Fruit fly (Drosophila melanogaster) whole organism, embryonic: ENCODE data around the gene ClpX.
A peak's percentile ranks its signal among the peaks of the same experiment; 100 is the strongest.

Source experiments
- Ada2b ChIP-seq: fragments of 200-800 bp; sonication (Bioruptor generic); IDR thresholded peaks from 2 replicates; pipeline ENCODE4 v1.3.6; 2022; ENCODE audit warnings: missing biosample characterization, missing genetic modification characterization
- Awh ChIP-seq: fragments of 200-800 bp; sonication (Bioruptor generic); IDR thresholded peaks from 2 replicates; pipeline ENCODE4, ENCODE4 v1.3.6; 2022; ENCODE audit warnings: missing biosample characterization, missing genetic modification characterization
- BtbVII ChIP-seq: fragments of 200-800 bp; sonication (Bioruptor generic); optimal IDR thresholded peaks from 3 replicates; lab custom pipeline; 2017; ENCODE audit warnings: missing biosample characterization, mild to moderate bottlenecking, missing genetic modification characterization
- CG10543 ChIP-seq: fragments of 200-800 bp; sonication (Bioruptor generic); optimal IDR thresholded peaks from 3 replicates; lab custom pipeline; 2017; ENCODE audit warnings: missing biosample characterization, mild to moderate bottlenecking, missing genetic modification characterization, moderate library complexity
- CG10565 ChIP-seq: fragments of 200-800 bp; sonication (Bioruptor generic); optimal IDR thresholded peaks from 3 replicates; lab custom pipeline; 2016; ENCODE audit warnings: missing biosample characterization, mild to moderate bottlenecking, missing genetic modification characterization
- CG10959 ChIP-seq: fragments of 200-800 bp; sonication (Bioruptor generic); IDR thresholded peaks from 2 replicates; pipeline ENCODE4 v1.3.6; 2022; ENCODE audit warnings: missing biosample characterization, missing genetic modification characterization
- CG11093 ChIP-seq: fragments of 200-800 bp; sonication (Bioruptor generic); IDR thresholded peaks from 3 replicates; pipeline ENCODE4 v1.3.6; 2022; ENCODE audit warnings: missing biosample characterization, missing genetic modification characterization
- CG11456 ChIP-seq: fragments of 200-800 bp; sonication (Bioruptor generic); IDR thresholded peaks from 3 replicates; pipeline ENCODE4 v1.3.6; 2022; ENCODE audit warnings: missing biosample characterization, missing genetic modification characterization
- CG11695 ChIP-seq: fragments of 200-800 bp; sonication (Bioruptor generic); IDR thresholded peaks from 3 replicates; pipeline ENCODE4 v1.3.6; 2022; ENCODE audit warnings: missing biosample characterization, missing genetic modification characterization
- CG12744 ChIP-seq: fragments of 200-800 bp; sonication (Bioruptor generic); optimal IDR thresholded peaks from 2 replicates; lab custom pipeline; 2016; ENCODE audit warnings: missing biosample characterization, missing genetic modification characterization
- CG13624 ChIP-seq: fragments of 200-800 bp; sonication (Bioruptor generic); optimal IDR thresholded peaks from 2 replicates; lab custom pipeline; 2016; ENCODE audit warnings: missing biosample characterization, missing genetic modification characterization
- CG14441 ChIP-seq: fragments of 200-800 bp; sonication (Bioruptor generic); IDR thresholded peaks from 2 replicates; pipeline ENCODE4 v1.3.6; 2022; ENCODE audit warnings: missing biosample characterization, missing genetic modification characterization
- CG14710 ChIP-seq: fragments of 200-800 bp; sonication (Bioruptor generic); optimal IDR thresholded peaks from 3 replicates; lab custom pipeline; 2019; ENCODE audit warnings: missing biosample characterization, mild to moderate bottlenecking, missing genetic modification characterization, moderate library complexity
- CG15011 ChIP-seq: fragments of 200-800 bp; sonication (Bioruptor generic); optimal IDR thresholded peaks from 3 replicates; lab custom pipeline; 2018; ENCODE audit warnings: missing biosample characterization, mild to moderate bottlenecking, missing genetic modification characterization
- CG1529 ChIP-seq: fragments of 200-800 bp; sonication (Bioruptor generic); optimal IDR thresholded peaks from 3 replicates; lab custom pipeline; 2018; ENCODE audit warnings: missing biosample characterization, missing genetic modification characterization
- CG2116 ChIP-seq: fragments of 200-800 bp; sonication (Bioruptor generic); optimal IDR thresholded peaks from 3 replicates; lab custom pipeline; 2018; ENCODE audit warnings: missing biosample characterization, mild to moderate bottlenecking, missing genetic modification characterization
- CG2120 ChIP-seq: fragments of 200-800 bp; sonication (Bioruptor generic); optimal IDR thresholded peaks from 3 replicates; lab custom pipeline; 2016; ENCODE audit warnings: missing biosample characterization, missing genetic modification characterization
- CG33557 ChIP-seq: fragments of 200-800 bp; sonication (Bioruptor generic); optimal IDR thresholded peaks from 2 replicates; lab custom pipeline; 2019; ENCODE audit warnings: missing biosample characterization, mild to moderate bottlenecking, missing genetic modification characterization, moderate library complexity
- CG3726 ChIP-seq: fragments of 200-800 bp; sonication (Bioruptor generic); IDR thresholded peaks from 3 replicates; pipeline ENCODE4, ENCODE4 v1.3.6; 2022; ENCODE audit warnings: missing biosample characterization, missing genetic modification characterization
- CG3995 ChIP-seq: fragments of 200-800 bp; sonication (Bioruptor generic); optimal IDR thresholded peaks from 3 replicates; lab custom pipeline; 2016; ENCODE audit warnings: missing biosample characterization, missing genetic modification characterization
- CG42726 ChIP-seq: fragments of 200-800 bp; sonication (Bioruptor generic); IDR thresholded peaks from 2 replicates; pipeline ENCODE4 v1.3.6; 2022; ENCODE audit warnings: missing biosample characterization, missing genetic modification characterization; ENCODE audit not compliant: partially characterized antibody
- CG8924 ChIP-seq: fragments of 200-800 bp; optimal IDR thresholded peaks from 3 replicates; lab custom pipeline; 2019; ENCODE audit warnings: missing biosample characterization, mild to moderate bottlenecking, missing genetic modification characterization, moderate library complexity
- E2f1 ChIP-seq: fragments of 200-800 bp; sonication (Bioruptor generic); IDR thresholded peaks from 2 replicates; pipeline ENCODE4 v1.3.6; 2022; ENCODE audit warnings: missing biosample characterization, missing genetic modification characterization
- Fer1 ChIP-seq: fragments of 200-800 bp; sonication (Bioruptor generic); optimal IDR thresholded peaks from 2 replicates; lab custom pipeline; 2017; ENCODE audit warnings: missing biosample characterization, mild to moderate bottlenecking, missing genetic modification characterization
- Gug ChIP-seq: fragments of 200-800 bp; sonication (Bioruptor generic); IDR thresholded peaks from 4 replicates; pipeline ENCODE4 v1.3.6; 2022; ENCODE audit warnings: missing biosample characterization, missing genetic modification characterization
- HLH3B ChIP-seq: fragments of 200-800 bp; sonication (Bioruptor generic); IDR thresholded peaks from 2 replicates; pipeline ENCODE4 v1.3.6; 2022; ENCODE audit warnings: missing biosample characterization, missing genetic modification characterization
- Hey ChIP-seq: fragments of 200-800 bp; sonication (Bioruptor generic); optimal IDR thresholded peaks from 3 replicates; lab custom pipeline; 2018; ENCODE audit warnings: missing biosample characterization, mild to moderate bottlenecking, missing genetic modification characterization
- Kr ChIP-seq: fragments of 200-800 bp; sonication (Bioruptor generic); optimal IDR thresholded peaks from 2 replicates; lab custom pipeline; 2017; ENCODE audit warnings: missing biosample characterization, mild to moderate bottlenecking, missing genetic modification characterization
- Mrtf ChIP-seq: fragments of 200-800 bp; sonication (Bioruptor generic); IDR thresholded peaks from 3 replicates; pipeline ENCODE4 v1.3.6; 2022; ENCODE audit warnings: missing biosample characterization, missing genetic modification characterization
- NK7.1 ChIP-seq: fragments of 200-800 bp; sonication (Bioruptor generic); optimal IDR thresholded peaks from 3 replicates; lab custom pipeline; 2016; ENCODE audit warnings: missing biosample characterization, missing genetic modification characterization
- Neu2 ChIP-seq: fragments of 200-800 bp; sonication (Bioruptor generic); optimal IDR thresholded peaks from 3 replicates; lab custom pipeline; 2016; ENCODE audit warnings: missing biosample characterization, missing genetic modification characterization, borderline replicate concordance
- Nf-YA ChIP-seq: fragments of 200-800 bp; sonication (Bioruptor generic); IDR thresholded peaks from 2 replicates; pipeline ENCODE4 v1.3.6; 2022; ENCODE audit warnings: missing biosample characterization, missing genetic modification characterization
- Opbp ChIP-seq: fragments of 200-800 bp; sonication (Bioruptor generic); IDR thresholded peaks from 3 replicates; pipeline ENCODE4 v1.3.6; 2022; ENCODE audit warnings: missing biosample characterization, missing genetic modification characterization; ENCODE audit not compliant: partially characterized antibody
- Scr ChIP-seq: fragments of 200-800 bp; sonication (Bioruptor generic); IDR thresholded peaks from 2 replicates; pipeline ENCODE4 v1.3.6; 2022; ENCODE audit warnings: missing biosample characterization, missing genetic modification characterization; ENCODE audit not compliant: partially characterized antibody
- amos ChIP-seq: fragments of 200-800 bp; sonication (Bioruptor generic); IDR thresholded peaks from 2 replicates; pipeline ENCODE4 v1.3.6; 2022; ENCODE audit warnings: missing biosample characterization, missing genetic modification characterization; ENCODE audit not compliant: partially characterized antibody
- ase ChIP-seq: fragments of 200-800 bp; sonication (Bioruptor generic); IDR thresholded peaks from 3 replicates; pipeline ENCODE4 v1.3.6; 2022; ENCODE audit warnings: missing biosample characterization, missing genetic modification characterization
- bbx ChIP-seq: fragments of 200-800 bp; sonication (Bioruptor generic); IDR thresholded peaks from 2 replicates; pipeline ENCODE4 v1.3.6; 2022; ENCODE audit warnings: missing biosample characterization, missing genetic modification characterization; ENCODE audit not compliant: partially characterized antibody
- cg ChIP-seq: fragments of 200-800 bp; sonication (Bioruptor generic); optimal IDR thresholded peaks from 3 replicates; lab custom pipeline; 2019; ENCODE audit warnings: missing biosample characterization, mild to moderate bottlenecking, missing genetic modification characterization, moderate library complexity
- en ChIP-seq: fragments of 200-800 bp; sonication (Bioruptor generic); optimal IDR thresholded peaks from 2 replicates; lab custom pipeline; 2016; ENCODE audit warnings: missing biosample characterization, missing genetic modification characterization
- fd64A ChIP-seq: fragments of 200-800 bp; sonication (Bioruptor generic); optimal IDR thresholded peaks from 3 replicates; lab custom pipeline; 2018; ENCODE audit warnings: missing biosample characterization, mild to moderate bottlenecking, missing genetic modification characterization
- fd96Cb ChIP-seq: fragments of 200-800 bp; sonication (Bioruptor generic); optimal IDR thresholded peaks from 2 replicates; lab custom pipeline; 2018; ENCODE audit warnings: missing biosample characterization, mild to moderate bottlenecking, missing genetic modification characterization, moderate library complexity
- gcm ChIP-seq: fragments of 200-800 bp; sonication (Bioruptor generic); optimal IDR thresholded peaks from 2 replicates; lab custom pipeline; 2019; ENCODE audit warnings: missing biosample characterization, mild to moderate bottlenecking, missing genetic modification characterization, moderate library complexity
- grau ChIP-seq: fragments of 200-800 bp; optimal IDR thresholded peaks from 3 replicates; lab custom pipeline; 2019; ENCODE audit warnings: missing biosample characterization, mild to moderate bottlenecking, missing genetic modification characterization, moderate library complexity
- h ChIP-seq: fragments of >200 bp; optimal IDR thresholded peaks from 2 replicates; lab custom pipeline; 2017
- kni ChIP-seq: fragments of 200-800 bp; sonication (Bioruptor generic); optimal IDR thresholded peaks from 3 replicates; lab custom pipeline; 2017; ENCODE audit warnings: mild to moderate bottlenecking, missing biosample characterization, missing genetic modification reagents, missing genetic modification characterization
- mld ChIP-seq: fragments of 200-800 bp; sonication (Bioruptor generic); IDR thresholded peaks from 3 replicates; pipeline ENCODE4 v1.3.6; 2022; ENCODE audit warnings: missing biosample characterization, missing genetic modification characterization; ENCODE audit not compliant: partially characterized antibody
- prd ChIP-seq, 3 experiments: fragments of >200 bp in 2 of 3; fragments of 200-800 bp in 1 of 3; sonication (Bioruptor generic) in 1 of 3; optimal IDR thresholded peaks in 2 of 3; IDR thresholded peaks in 1 of 3; 2 replicates in 2 of 3; 3 replicates in 1 of 3; pipeline versions ENCODE4 v1.3.6 to Lab custom; 2017 to 2022; ENCODE audit warnings: missing biosample characterization in 1 of 3, missing genetic modification characterization in 1 of 3
- pzg ChIP-seq: fragments of 200-800 bp; sonication (Bioruptor generic); optimal IDR thresholded peaks from 3 replicates; lab custom pipeline; 2018; ENCODE audit warnings: missing biosample characterization, mild to moderate bottlenecking, missing genetic modification characterization, moderate library complexity
- slbo ChIP-seq: fragments of 200-800 bp; sonication (Bioruptor generic); IDR thresholded peaks from 2 replicates; pipeline ENCODE4 v1.3.6; 2022; ENCODE audit warnings: missing biosample characterization, missing genetic modification characterization
- sug ChIP-seq: fragments of 200-800 bp; optimal IDR thresholded peaks from 2 replicates; lab custom pipeline; 2019; ENCODE audit warnings: missing biosample characterization, mild to moderate bottlenecking, missing genetic modification characterization, moderate library complexity

ClpX gene

DNA sequence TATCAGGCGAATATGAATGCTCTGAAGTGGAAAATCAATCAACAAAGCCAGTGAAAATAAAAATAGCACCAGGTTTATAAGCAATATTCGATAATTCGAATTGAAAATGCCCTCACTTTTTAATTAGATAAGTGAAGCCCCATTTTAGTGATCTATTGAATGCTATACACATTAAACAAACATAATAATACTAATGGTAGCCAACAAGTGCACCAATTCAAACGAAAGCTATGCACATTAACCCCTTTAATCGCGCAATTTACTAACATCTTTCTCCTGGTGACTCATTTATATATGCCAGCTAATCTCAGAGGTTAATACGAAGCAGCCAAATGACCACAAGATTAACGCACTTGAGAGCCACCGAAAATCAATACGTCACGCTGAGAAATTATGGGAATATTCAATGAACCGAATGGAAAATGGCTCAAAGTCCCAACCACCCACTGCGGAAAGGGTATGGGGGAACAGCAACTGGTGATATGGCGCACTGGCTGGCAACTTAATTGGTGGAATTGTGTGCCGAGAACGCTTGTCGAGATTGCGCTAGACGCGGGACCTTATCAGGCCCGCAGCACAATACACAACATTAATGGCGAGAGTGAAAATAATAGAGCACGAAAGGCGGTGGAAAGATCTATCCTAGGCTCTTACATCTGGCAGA is 44.0 kb downstream of the ClpX start (continued):
- TF ChIP-seq CG14710 (tag; lab: Kevin White, UChicago) (no peak), fd64A (GFP tag; lab: Kevin White, UChicago) (no peak), CG33557 (GFP tag; lab: Kevin White, UChicago) (no peak), Gug (GFP tag; lab: Robert Waterston, UW) (peak; percentile 39; the same call in 1 of the 4 replicates), CG10959 (GFP tag; lab: Robert Waterston, UW) (no peak), CG12744 (GFP tag; lab: Kevin White, UChicago) (no peak), mld (GFP tag; lab: Robert Waterston, UW) (no peak), gcm (GFP tag; lab: Kevin White, UChicago) (peak; percentile 28), CG11093 (no peak), grau (peak; percentile 18), sug (peak; percentile 76), CG1529 (GFP tag; lab: Kevin White, UChicago) (no peak), CG14441 (GFP tag; lab: Robert Waterston, UW) (no peak), prd (optimal IDR thresholded peaks at IDR 0.05; lab: Kevin White, UChicago) (no peak), prd (GFP tag; IDR thresholded peaks at IDR 0.05; lab: Robert Waterston, UW) (no peak), Ada2b (GFP tag; lab: Robert Waterston, UW) (no peak), CG8924 (tag; lab: Kevin White, UChicago) (no peak), cg (GFP tag; lab: Kevin White, UChicago) (no peak), CG42726 (no peak), E2f1 (GFP tag; lab: Robert Waterston, UW) (no peak), Hey (peak; percentile 79), CG2116 (no peak), pzg (no peak), CG10543 (GFP tag; lab: Kevin White, UChicago) (peak; percentile 68), CG2120 (GFP tag; lab: Kevin White, UChicago) (peak; percentile 32), slbo (GFP tag; lab: Robert Waterston, UW) (no peak), amos (GFP tag; lab: Robert Waterston, UW) (no peak), CG15011 (GFP tag; lab: Kevin White, UChicago) (no peak), Neu2 (no peak), Kr (no peak), NK7.1 (GFP tag; lab: Kevin White, UChicago) (no peak), Opbp (GFP tag; lab: Robert Waterston, UW) (no peak), Fer1 (GFP tag; lab: Kevin White, UChicago) (no peak), BtbVII (GFP tag; lab: Kevin White, UChicago) (no peak), Awh (GFP tag; lab: Robert Waterston, UW) (no peak), CG3726 (GFP tag; lab: Robert Waterston, UW) (no peak), Mrtf (GFP tag; lab: Robert Waterston, UW) (no peak), ase (GFP tag; lab: Robert Waterston, UW) (no peak), h (lab: Kevin White, UChicago) (no peak), CG3995 (GFP tag; lab: Kevin White, UChicago) (no peak), en (GFP tag; lab: Kevin White, UChicago) (no peak), fd96Cb (no peak), Nf-YA (no peak), CG13624 (GFP tag; lab: Kevin White, UChicago) (no peak), CG10565 (no peak), bbx (GFP tag; lab: Robert Waterston, UW) (no peak), CG11695 (GFP tag; lab: Robert Waterston, UW) (0 out of 3 replicates have a peak, but pooled peaks have one; percentile 13), kni (GFP tag; lab: Kevin White, UChicago) (no peak), Scr (GFP tag; lab: Robert Waterston, UW) (no peak), CG11456 (GFP tag; lab: Robert Waterston, UW) (no peak), HLH3B (no peak)
